Fruit fly (Drosophila melanogaster) whole organism, embryonic: ENCODE results near the gene Cln7.
A peak's percentile ranks its signal among the peaks of the same experiment; 100 is the strongest.

ENCODE experiments used
- Atf-2 ChIP-seq: fragments of 200-800 bp; sonication (Bioruptor generic); optimal IDR thresholded peaks from 2 replicates; lab custom pipeline; 2016; ENCODE audit warnings: missing biosample characterization, missing genetic modification characterization
- B-H1 ChIP-seq: fragments of 200-800 bp; sonication (Bioruptor generic); IDR thresholded peaks from 3 replicates; pipeline ENCODE4 v1.3.6; 2022; ENCODE audit warnings: missing biosample characterization, missing genetic modification characterization
- B-H2 ChIP-seq: fragments of 200-800 bp; sonication (Bioruptor generic); optimal IDR thresholded peaks from 2 replicates; lab custom pipeline; 2018; ENCODE audit warnings: missing biosample characterization, mild to moderate bottlenecking, missing genetic modification characterization
- CG10209 ChIP-seq: fragments of 200-800 bp; sonication (Bioruptor generic); optimal IDR thresholded peaks from 3 replicates; lab custom pipeline; 2017; ENCODE audit warnings: missing biosample characterization, mild to moderate bottlenecking, missing genetic modification characterization, missing genetic modification reagents
- CG10565 ChIP-seq: fragments of 200-800 bp; sonication (Bioruptor generic); optimal IDR thresholded peaks from 3 replicates; lab custom pipeline; 2016; ENCODE audit warnings: missing biosample characterization, mild to moderate bottlenecking, missing genetic modification characterization
- CG10654 ChIP-seq: fragments of 200-800 bp; sonication (Bioruptor generic); optimal IDR thresholded peaks from 2 replicates; lab custom pipeline; 2016; ENCODE audit warnings: missing biosample characterization, missing genetic modification characterization
- CG13775 ChIP-seq: fragments of 200-800 bp; sonication (Bioruptor generic); optimal IDR thresholded peaks from 3 replicates; lab custom pipeline; 2017; ENCODE audit warnings: missing biosample characterization, mild to moderate bottlenecking, missing genetic modification characterization
- CG14014 ChIP-seq: fragments of 200-800 bp; sonication (Bioruptor generic); IDR thresholded peaks from 2 replicates; pipeline ENCODE4 v1.3.6; 2022; ENCODE audit warnings: missing biosample characterization, missing genetic modification characterization
- CG14050 ChIP-seq: fragments of 200-800 bp; sonication (Bioruptor generic); IDR thresholded peaks from 3 replicates; pipeline ENCODE4 v1.3.6; 2022; ENCODE audit warnings: missing biosample characterization, missing genetic modification characterization
- CG14667 ChIP-seq: fragments of 200-800 bp; sonication (Bioruptor generic); IDR thresholded peaks from 2 replicates; pipeline ENCODE4 v1.3.6; 2022; ENCODE audit warnings: missing biosample characterization, missing genetic modification characterization
- CG16813 ChIP-seq: fragments of 200-800 bp; sonication (Bioruptor generic); IDR thresholded peaks from 3 replicates; pipeline ENCODE4 v1.3.6; 2022; ENCODE audit warnings: missing biosample characterization, missing genetic modification characterization; ENCODE audit not compliant: partially characterized antibody
- CG1832 ChIP-seq: fragments of 200-800 bp; sonication (Bioruptor generic); optimal IDR thresholded peaks from 2 replicates; lab custom pipeline; 2017; ENCODE audit warnings: missing biosample characterization, mild to moderate bottlenecking, missing genetic modification characterization, inconsistent platforms
- CG2678 ChIP-seq: fragments of 200-800 bp; sonication (Bioruptor generic); optimal IDR thresholded peaks from 3 replicates; lab custom pipeline; 2019; ENCODE audit warnings: missing biosample characterization, mild to moderate bottlenecking, missing genetic modification characterization, moderate library complexity
- CG31365 ChIP-seq: fragments of 200-800 bp; sonication (Bioruptor generic); optimal IDR thresholded peaks from 2 replicates; lab custom pipeline; 2018; ENCODE audit warnings: missing biosample characterization, mild to moderate bottlenecking, missing genetic modification characterization
- CG33213 ChIP-seq: fragments of 200-800 bp; sonication (Bioruptor generic); optimal IDR thresholded peaks from 3 replicates; lab custom pipeline; 2016; ENCODE audit warnings: missing biosample characterization, missing genetic modification characterization
- CG3995 ChIP-seq: fragments of 200-800 bp; sonication (Bioruptor generic); optimal IDR thresholded peaks from 3 replicates; lab custom pipeline; 2016; ENCODE audit warnings: missing biosample characterization, missing genetic modification characterization
- CG5245 ChIP-seq: fragments of 200-800 bp; sonication (Bioruptor generic); optimal IDR thresholded peaks from 3 replicates; lab custom pipeline; 2016; ENCODE audit warnings: missing biosample characterization, missing genetic modification characterization
- CG7786 ChIP-seq: fragments of 200-800 bp; sonication (Bioruptor generic); optimal IDR thresholded peaks from 2 replicates; lab custom pipeline; 2016; ENCODE audit warnings: missing biosample characterization, missing genetic modification characterization
- CG8765 ChIP-seq: fragments of 200-800 bp; sonication (Bioruptor generic); IDR thresholded peaks from 2 replicates; pipeline ENCODE4 v1.3.6; 2022; ENCODE audit warnings: missing biosample characterization, missing genetic modification characterization
- CG9215 ChIP-seq: fragments of 200-800 bp; sonication (Bioruptor generic); IDR thresholded peaks from 2 replicates; pipeline ENCODE4 v1.3.6; 2022; ENCODE audit warnings: missing biosample characterization, missing genetic modification characterization
- CG9932 ChIP-seq: fragments of 200-800 bp; sonication (Bioruptor generic); IDR thresholded peaks from 2 replicates; pipeline ENCODE4 v1.3.6; 2022; ENCODE audit warnings: missing biosample characterization, missing genetic modification characterization
- CHES-1-like ChIP-seq: fragments of 200-800 bp; sonication (Bioruptor generic); optimal IDR thresholded peaks from 2 replicates; lab custom pipeline; 2016; ENCODE audit warnings: missing biosample characterization, missing genetic modification characterization
- CoRest ChIP-seq: fragments of 200-800 bp; sonication (Bioruptor generic); optimal IDR thresholded peaks from 3 replicates; lab custom pipeline; 2018; ENCODE audit warnings: missing biosample characterization, mild to moderate bottlenecking, missing genetic modification characterization, moderate library complexity
- Dfd ChIP-seq, 2 experiments: fragments of >200 bp; optimal IDR thresholded peaks; 2 replicates each; lab custom pipeline; 2017; ENCODE audit warnings: missing biosample characterization in 2 of 2, missing genetic modification characterization in 2 of 2
- H15 ChIP-seq: fragments of 200-800 bp; sonication (Bioruptor generic); IDR thresholded peaks from 3 replicates; pipeline ENCODE4 v1.3.6; 2022; ENCODE audit warnings: missing biosample characterization, missing genetic modification characterization
- Hr51 ChIP-seq, 2 experiments: fragments of 200-800 bp; sonication (Bioruptor generic); optimal IDR thresholded peaks; 2 replicates in 1 of 2; 3 replicates in 1 of 2; lab custom pipeline; 2016 to 2018; ENCODE audit warnings: missing biosample characterization in 2 of 2, missing genetic modification characterization in 2 of 2, mild to moderate bottlenecking in 1 of 2, moderate library complexity in 1 of 2
- Usf ChIP-seq: fragments of 200-800 bp; sonication (Bioruptor generic); optimal IDR thresholded peaks from 2 replicates; lab custom pipeline; 2017; ENCODE audit warnings: missing genotype, missing biosample characterization, missing genetic modification characterization
- abd-A ChIP-seq: fragments of 200-800 bp; sonication (Bioruptor generic); optimal IDR thresholded peaks from 3 replicates; lab custom pipeline; 2019; ENCODE audit warnings: missing biosample characterization, mild to moderate bottlenecking, missing genetic modification characterization, moderate library complexity
- amos ChIP-seq: fragments of 200-800 bp; sonication (Bioruptor generic); IDR thresholded peaks from 2 replicates; pipeline ENCODE4 v1.3.6; 2022; ENCODE audit warnings: missing biosample characterization, missing genetic modification characterization; ENCODE audit not compliant: partially characterized antibody
- ato ChIP-seq: fragments of 200-800 bp; sonication (Bioruptor generic); IDR thresholded peaks from 2 replicates; pipeline ENCODE4 v1.3.6; 2022; ENCODE audit warnings: missing biosample characterization, missing genetic modification characterization; ENCODE audit not compliant: partially characterized antibody
- bab2 ChIP-seq: fragments of 200-800 bp; sonication (Bioruptor generic); optimal IDR thresholded peaks from 2 replicates; lab custom pipeline; 2016; ENCODE audit warnings: missing biosample characterization, missing genetic modification characterization
- bcd ChIP-seq: fragments of 200-800 bp; sonication (Bioruptor generic); optimal IDR thresholded peaks from 2 replicates; lab custom pipeline; 2017; ENCODE audit warnings: missing biosample characterization, mild to moderate bottlenecking, missing genetic modification characterization
- cato ChIP-seq: fragments of 200-800 bp; sonication (Bioruptor generic); optimal IDR thresholded peaks from 2 replicates; lab custom pipeline; 2016; ENCODE audit warnings: missing biosample characterization, missing genetic modification characterization, borderline replicate concordance
- chinmo ChIP-seq: fragments of 200-800 bp; sonication (Bioruptor generic); IDR thresholded peaks from 4 replicates; pipeline ENCODE4 v1.3.6; 2022; ENCODE audit warnings: missing biosample characterization, missing genetic modification characterization; ENCODE audit not compliant: partially characterized antibody
- cwo ChIP-seq: fragments of 200-800 bp; sonication (Bioruptor generic); optimal IDR thresholded peaks from 3 replicates; lab custom pipeline; 2017; ENCODE audit warnings: missing biosample characterization, missing genetic modification characterization, mild to moderate bottlenecking, moderate library complexity, missing genetic modification reagents
- dati ChIP-seq: fragments of 200-800 bp; sonication (Bioruptor generic); IDR thresholded peaks from 2 replicates; pipeline ENCODE4 v1.3.6; 2022; ENCODE audit warnings: missing biosample characterization, missing genetic modification characterization
- dimm ChIP-seq: fragments of 200-800 bp; sonication (Bioruptor generic); IDR thresholded peaks from 2 replicates; pipeline ENCODE4 v1.3.6; 2022; ENCODE audit warnings: missing biosample characterization, missing genetic modification characterization
- eve ChIP-seq, 2 experiments: fragments of >200 bp; optimal IDR thresholded peaks; 2 replicates each; lab custom pipeline; 2017; ENCODE audit warnings: missing biosample characterization in 2 of 2, missing genetic modification characterization in 2 of 2
- fd96Cb ChIP-seq: fragments of 200-800 bp; sonication (Bioruptor generic); optimal IDR thresholded peaks from 2 replicates; lab custom pipeline; 2018; ENCODE audit warnings: missing biosample characterization, mild to moderate bottlenecking, missing genetic modification characterization, moderate library complexity
- gro ChIP-seq: fragments of 200-800 bp; sonication (Bioruptor generic); optimal IDR thresholded peaks from 2 replicates; lab custom pipeline; 2016; ENCODE audit warnings: missing biosample characterization, missing genetic modification characterization
- maf-S ChIP-seq: fragments of 200-800 bp; sonication (Bioruptor generic); optimal IDR thresholded peaks from 2 replicates; lab custom pipeline; 2016; ENCODE audit warnings: missing biosample characterization, missing genetic modification characterization
- mirr ChIP-seq: fragments of 200-800 bp; sonication (Bioruptor generic); optimal IDR thresholded peaks from 3 replicates; lab custom pipeline; 2018; ENCODE audit warnings: missing biosample characterization, mild to moderate bottlenecking, missing genetic modification characterization
- nerfin-1 ChIP-seq: fragments of 200-800 bp; sonication (Bioruptor generic); optimal IDR thresholded peaks from 3 replicates; lab custom pipeline; 2019; ENCODE audit warnings: missing biosample characterization, mild to moderate bottlenecking, missing genetic modification characterization, moderate library complexity
- nerfin-2 ChIP-seq: fragments of 200-800 bp; sonication (Bioruptor generic); IDR thresholded peaks from 2 replicates; pipeline ENCODE4 v1.3.6; 2022; ENCODE audit warnings: missing biosample characterization, missing genetic modification characterization; ENCODE audit not compliant: partially characterized antibody
- peb ChIP-seq: fragments of 200-800 bp; sonication (Bioruptor generic); IDR thresholded peaks from 2 replicates; pipeline ENCODE4 v1.3.6; 2022; ENCODE audit warnings: missing biosample characterization, missing genetic modification characterization
- psq ChIP-seq: fragments of 200-800 bp; sonication (Bioruptor generic); optimal IDR thresholded peaks from 2 replicates; lab custom pipeline; 2017; ENCODE audit warnings: missing biosample characterization, missing genetic modification characterization
- sens ChIP-seq: fragments of 200-800 bp; sonication (Bioruptor generic); peaks from one replicate; lab custom pipeline; 2016; ENCODE audit warnings: missing biosample characterization, missing genetic modification characterization
- tio ChIP-seq: fragments of 200-800 bp; sonication (Bioruptor generic); optimal IDR thresholded peaks from 2 replicates; lab custom pipeline; 2017; ENCODE audit warnings: missing biosample characterization, missing genetic modification characterization, inconsistent platforms
- wdn ChIP-seq: fragments of 200-800 bp; sonication (Bioruptor generic); IDR thresholded peaks from 2 replicates; pipeline ENCODE4 v1.3.6; 2022; ENCODE audit warnings: missing biosample characterization, missing genetic modification characterization
- zfh1 ChIP-seq: fragments of 200-800 bp; sonication (Bioruptor generic); IDR thresholded peaks from 3 replicates; pipeline ENCODE4 v1.3.6; 2022; ENCODE audit warnings: missing biosample characterization, missing genetic modification characterization

Cln7 gene

dm6 chr3L:7360324-7360852 is 15.4 kb upstream of the Cln7 start, which contains the start of gene Sec63 (continued):
- no peak for TF ChIP-seq abd-A (tag; lab: Kevin White, UChicago)
- no peak for TF ChIP-seq CG31365 (tag; lab: Kevin White, UChicago)
- TF ChIP-seq H15 (GFP tag; lab: Robert Waterston, UW): peak; percentile 63; the same call in 2 of the 3 replicates
- no peak for TF ChIP-seq bab2 (GFP tag; lab: Kevin White, UChicago)
- peak; percentile 74 for TF ChIP-seq CG33213
- TF ChIP-seq CG10565 (GFP tag; lab: Kevin White, UChicago): no peak
- peak; percentile 47 to 49 for TF ChIP-seq Hr51 (GFP tag; optimal IDR thresholded peaks at IDR 0.05; lab: Kevin White, UChicago)
- TF ChIP-seq wdn (GFP tag; lab: Robert Waterston, UW): peak; percentile 25; the same call in 1 of the 2 replicates
- peak; percentile 54; the same call in 1 of the 2 replicates for TF ChIP-seq ato (GFP tag; lab: Robert Waterston, UW)
- TF ChIP-seq CG14050 (GFP tag; lab: Robert Waterston, UW): peak; percentile 54; the same call in 2 of the 3 replicates
- no peak for TF ChIP-seq psq (GFP tag; lab: Kevin White, UChicago)
- TF ChIP-seq CG5245: peak; percentile 54
- TF ChIP-seq sens (GFP tag; lab: Kevin White, UChicago): peak; percentile 83
- 0 out of 3 replicates have a peak, but pooled peaks have one; percentile 40 for TF ChIP-seq zfh1 (GFP tag; lab: Robert Waterston, UW)
- no peak for TF ChIP-seq peb (GFP tag; lab: Robert Waterston, UW)
- peak; percentile 81 for TF ChIP-seq CG16813 (GFP tag; lab: Robert Waterston, UW)
- TF ChIP-seq CG1832 (GFP tag; lab: Kevin White, UChicago): no peak
- peak; percentile 92 for TF ChIP-seq amos
- TF ChIP-seq CG9932: peak; percentile 78
- TF ChIP-seq gro (GFP tag; lab: Kevin White, UChicago): peak; percentile 76
- TF ChIP-seq CG10209 (GFP tag; lab: Kevin White, UChicago): peak; percentile 62
- peak; percentile 36 for TF ChIP-seq cato (GFP tag; lab: Kevin White, UChicago)
- peak; percentile 7 for TF ChIP-seq fd96Cb
- peak; percentile 21 for TF ChIP-seq nerfin-1 (tag; lab: Kevin White, UChicago)
- TF ChIP-seq Dfd (GFP tag; optimal IDR thresholded peaks at IDR 0.05; lab: Kevin White, UChicago): no peak
- peak; percentile 48 for TF ChIP-seq CG13775 (GFP tag; lab: Kevin White, UChicago)
- no peak for TF ChIP-seq Usf (GFP tag; lab: Kevin White, UChicago)
- peak; percentile 63 for TF ChIP-seq CG2678 (tag; lab: Kevin White, UChicago)
- no peak for TF ChIP-seq B-H1 (GFP tag; lab: Robert Waterston, UW)
- TF ChIP-seq cwo: no peak
- TF ChIP-seq B-H2 (GFP tag; lab: Kevin White, UChicago): peak; percentile 43
- no peak for TF ChIP-seq tio (GFP tag; lab: Kevin White, UChicago)
- TF ChIP-seq maf-S (GFP tag; lab: Kevin White, UChicago): no peak
- peak; percentile 44 for TF ChIP-seq CG9215 (GFP tag; lab: Robert Waterston, UW)
- no peak for TF ChIP-seq dati (GFP tag; lab: Robert Waterston, UW)
- no peak for TF ChIP-seq CG8765
- peak; percentile 34 for TF ChIP-seq CoRest (tag; lab: Kevin White, UChicago)
- TF ChIP-seq Atf-2 (GFP tag; lab: Kevin White, UChicago): no peak
- peak; percentile 6; the same call in 2 of the 4 replicates for TF ChIP-seq chinmo (GFP tag; lab: Robert Waterston, UW)
- no peak for TF ChIP-seq CG14667 (GFP tag; lab: Robert Waterston, UW)
- TF ChIP-seq nerfin-2: peak; percentile 85
- TF ChIP-seq CHES-1-like (GFP tag; lab: Kevin White, UChicago): peak; percentile 45
- peak; percentile 66 for TF ChIP-seq CG14014 (GFP tag; lab: Robert Waterston, UW)
- TF ChIP-seq dimm (GFP tag; lab: Robert Waterston, UW): no peak
- TF ChIP-seq CG10654 (GFP tag; lab: Kevin White, UChicago): no peak
- peak; percentile 33 for TF ChIP-seq bcd (GFP tag; lab: Kevin White, UChicago)
- TF ChIP-seq CG7786 (GFP tag; lab: Kevin White, UChicago): no peak
- TF ChIP-seq CG3995 (GFP tag; lab: Kevin White, UChicago): peak; percentile 27
- TF ChIP-seq eve (GFP tag; optimal IDR thresholded peaks at IDR 0.05; lab: Kevin White, UChicago): no peak
- no peak for TF ChIP-seq mirr (GFP tag; lab: Kevin White, UChicago)
